Worm (Caenorhabditis elegans) whole organism, early embryonic: Measurements from ENCODE around the gene fre-1.

Source experiments
- B0310.2 ChIP-seq: sonication (generic microtip); optimal IDR thresholded peaks from 2 replicates; lab custom pipeline; 2016; ENCODE audit warnings: mild to moderate bottlenecking, missing genetic modification characterization, missing compliant biosample characterization
- F13C5.2 ChIP-seq: sonication (generic microtip); optimal IDR thresholded peaks from 2 replicates; lab custom pipeline; 2017; ENCODE audit warnings: mild to moderate bottlenecking, missing genetic modification characterization, inconsistent platforms, missing compliant biosample characterization
- aly-1 ChIP-seq: sonication (generic microtip); optimal IDR thresholded peaks from 2 replicates; lab custom pipeline; 2016; ENCODE audit warnings: missing genetic modification characterization, missing compliant biosample characterization
- ama-1 ChIP-seq: fragments of 150-350 bp; optimal IDR thresholded peaks from 2 replicates; lab custom pipeline; 2014
- ceh-13 ChIP-seq: fragments of 200-800 bp; sonication (Bioruptor generic); optimal IDR thresholded peaks from 2 replicates; lab custom pipeline; 2018; ENCODE audit warnings: mild to moderate bottlenecking, missing genetic modification characterization, missing compliant biosample characterization
- ceh-36 ChIP-seq: sonication (generic microtip); optimal IDR thresholded peaks from 2 replicates; lab custom pipeline; 2016; ENCODE audit warnings: missing genetic modification characterization, inconsistent platforms, missing compliant biosample characterization
- ets-7 ChIP-seq: sonication (generic microtip); optimal IDR thresholded peaks from 2 replicates; lab custom pipeline; 2016; ENCODE audit warnings: missing genotype, missing genetic modification characterization, missing compliant biosample characterization
- flt-1 ChIP-seq: fragments of 200-800 bp; sonication (Bioruptor generic); IDR thresholded peaks from 2 replicates; pipeline ENCODE4 v1.3.6; 2022; ENCODE audit warnings: missing genetic modification characterization, missing compliant biosample characterization
- hmbx-1 ChIP-seq: sonication (generic microtip); optimal IDR thresholded peaks from 2 replicates; lab custom pipeline; 2016; ENCODE audit warnings: mild to moderate bottlenecking, missing genetic modification characterization, missing compliant biosample characterization
- hmg-4 ChIP-seq: fragments of 200-800 bp; sonication (Bioruptor generic); optimal IDR thresholded peaks from 2 replicates; lab custom pipeline; 2018; ENCODE audit warnings: mild to moderate bottlenecking, missing genetic modification characterization, missing compliant biosample characterization
- hnd-1 ChIP-seq: sonication (generic microtip); optimal IDR thresholded peaks from 2 replicates; lab custom pipeline; 2016; ENCODE audit warnings: missing genetic modification characterization, missing compliant biosample characterization
- pes-1 ChIP-seq: fragments of 200-800 bp; sonication (Bioruptor generic); IDR thresholded peaks from 2 replicates; pipeline ENCODE4 v1.3.6; 2022; ENCODE audit warnings: missing genetic modification reagents, missing genetic modification characterization, missing compliant biosample characterization
- scrt-1 ChIP-seq: fragments of 200-800 bp; sonication (Bioruptor generic); IDR thresholded peaks from 2 replicates; pipeline ENCODE4 v1.3.6; 2022; ENCODE audit warnings: missing genetic modification characterization, missing compliant biosample characterization
- sea-1 ChIP-seq: fragments of 200-800 bp; sonication (Bioruptor generic); conservative IDR thresholded peaks from 2 replicates; pipeline ENCODE4 v1.3.6; 2022; ENCODE audit warnings: missing genetic modification characterization, missing compliant biosample characterization
- tbx-11 ChIP-seq: fragments of 200-800 bp; sonication (Bioruptor generic); IDR thresholded peaks from 2 replicates; pipeline ENCODE4 v1.3.6; 2022; ENCODE audit warnings: missing genetic modification characterization, missing compliant biosample characterization
- tbx-37 ChIP-seq: fragments of 200-800 bp; sonication (Bioruptor generic); conservative IDR thresholded peaks from 2 replicates; pipeline ENCODE4 v1.3.6; 2022; ENCODE audit warnings: missing genetic modification reagents, missing genetic modification characterization, missing compliant biosample characterization
- tra-4 ChIP-seq: sonication (generic microtip); optimal IDR thresholded peaks from 2 replicates; lab custom pipeline; 2017; ENCODE audit warnings: missing genetic modification characterization, missing compliant biosample characterization

fre-1 gene

ce11 chrV:20087635-20088034 lies at the start of gene fre-1:
Gene fre-1, minus strand, starts transcription at chrV:20087735.
- no peak for TF ChIP-seq tbx-37 (GFP tag; lab: Robert Waterston, UW)
- no peak for TF ChIP-seq hmbx-1 (tag; lab: Kevin White, UChicago)
- no peak for TF ChIP-seq ets-7 (tag; lab: Kevin White, UChicago)
- no peak for TF ChIP-seq flt-1 (GFP tag; lab: Robert Waterston, UW)
- TF ChIP-seq sea-1 (GFP tag; lab: Robert Waterston, UW), result no peak
- TF ChIP-seq hnd-1 (tag; lab: Kevin White, UChicago), result no peak
- TF ChIP-seq ceh-13 (GFP tag; lab: Kevin White, UChicago), result no peak
- TF ChIP-seq aly-1 (tag; lab: Kevin White, UChicago), result no peak
- TF ChIP-seq tra-4 (tag; lab: Kevin White, UChicago), result no peak
- TF ChIP-seq pes-1 (GFP tag; lab: Robert Waterston, UW), result no peak
- TF ChIP-seq tbx-11, result no peak
- TF ChIP-seq F13C5.2 (tag; lab: Kevin White, UChicago), result no peak
- no peak for TF ChIP-seq ceh-36

DNA sequence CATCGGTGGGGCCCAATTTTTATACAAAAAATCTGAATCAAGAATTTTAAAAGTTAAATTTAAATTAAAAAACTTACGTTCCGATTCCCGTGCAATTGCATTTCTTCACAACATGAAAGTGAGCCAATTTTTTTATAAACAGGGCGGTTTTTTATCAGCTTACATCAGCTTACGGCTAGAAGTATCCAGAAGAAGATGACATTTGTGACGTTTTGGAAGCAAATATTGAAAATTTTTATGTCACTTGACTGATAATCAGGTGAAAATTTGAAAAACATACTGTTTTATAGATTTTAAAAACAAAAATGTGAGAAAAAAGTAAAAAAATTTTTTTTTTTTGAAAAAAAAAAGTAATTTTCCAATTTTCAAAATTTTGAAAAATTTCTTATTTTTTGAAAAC lies 47.7 kb upstream of the fre-1 start, which contains the start of gene Y113G7A.22:
Y113G7A.22 (minus strand) TSS at position 101 of the 400 bp plus-strand sequence.
- no peak for TF ChIP-seq ama-1 (lab: Kevin White, UChicago)
- no peak for TF ChIP-seq ets-7 (tag; lab: Kevin White, UChicago)
- TF ChIP-seq tra-4 (tag; lab: Kevin White, UChicago), result no peak
- TF ChIP-seq hmbx-1 (tag; lab: Kevin White, UChicago), result no peak
- TF ChIP-seq hmg-4 (GFP tag; lab: Kevin White, UChicago), result no peak
- TF ChIP-seq tbx-11, result no peak
- no peak for TF ChIP-seq F13C5.2 (tag; lab: Kevin White, UChicago)
- TF ChIP-seq sea-1 (GFP tag; lab: Robert Waterston, UW), result no peak
- no peak for TF ChIP-seq scrt-1 (GFP tag; lab: Robert Waterston, UW)
- TF ChIP-seq hnd-1 (tag; lab: Kevin White, UChicago), result no peak

- no peak for TF ChIP-seq ama-1 (lab: Kevin White, UChicago)
- TF ChIP-seq ets-7 (tag; lab: Kevin White, UChicago), result no peak
- no peak for TF ChIP-seq tbx-11
- no peak for TF ChIP-seq tbx-37 (GFP tag; lab: Robert Waterston, UW)
- no peak for TF ChIP-seq hmbx-1 (tag; lab: Kevin White, UChicago)
- no peak for TF ChIP-seq scrt-1 (GFP tag; lab: Robert Waterston, UW)
- TF ChIP-seq ceh-13 (GFP tag; lab: Kevin White, UChicago), result no peak
- TF ChIP-seq hnd-1 (tag; lab: Kevin White, UChicago), result no peak
- no peak for TF ChIP-seq aly-1 (tag; lab: Kevin White, UChicago)
- no peak for TF ChIP-seq ceh-36
- no peak for TF ChIP-seq pes-1 (GFP tag; lab: Robert Waterston, UW)
- no peak for TF ChIP-seq B0310.2
Measured at ce11 chrV:20134797-20135196, 47.3 kb upstream of the fre-1 start.

DNA sequence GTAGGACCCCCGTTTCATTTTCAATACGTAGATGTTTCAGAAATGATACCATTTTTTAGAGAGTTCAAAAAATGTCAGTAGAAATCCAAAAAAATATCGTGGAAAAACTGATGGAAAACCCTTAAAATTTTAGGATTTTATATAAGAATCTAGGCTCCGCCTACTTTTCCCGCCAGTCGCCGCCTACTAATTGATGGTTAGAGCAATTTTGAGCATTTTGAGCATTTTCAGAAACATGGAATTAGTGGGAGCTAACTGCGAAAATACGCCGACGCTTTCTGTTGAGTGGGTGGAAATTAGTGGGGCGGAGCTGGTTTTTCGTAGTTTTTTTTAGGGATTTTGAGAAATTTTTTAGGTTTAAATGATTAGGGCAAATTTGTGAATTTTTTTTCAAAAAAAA lies 45.6 kb upstream of the fre-1 start, which contains the start of gene ssu-1:
ssu-1 (minus strand) TSS at position 101 of the 400 bp plus-strand sequence.
- no peak for TF ChIP-seq ama-1 (lab: Kevin White, UChicago)
- no peak for TF ChIP-seq B0310.2
- no peak for TF ChIP-seq tbx-37 (GFP tag; lab: Robert Waterston, UW)
- no peak for TF ChIP-seq hmg-4 (GFP tag; lab: Kevin White, UChicago)
- no peak for TF ChIP-seq hmbx-1 (tag; lab: Kevin White, UChicago)
- TF ChIP-seq F13C5.2 (tag; lab: Kevin White, UChicago), result no peak
- TF ChIP-seq tbx-11, result no peak
- TF ChIP-seq pes-1 (GFP tag; lab: Robert Waterston, UW), result no peak
- TF ChIP-seq aly-1 (tag; lab: Kevin White, UChicago), result no peak
- TF ChIP-seq ceh-36, result no peak
- no peak for TF ChIP-seq sea-1 (GFP tag; lab: Robert Waterston, UW)
- no peak for TF ChIP-seq flt-1 (GFP tag; lab: Robert Waterston, UW)
- TF ChIP-seq ceh-13 (GFP tag; lab: Kevin White, UChicago), result no peak
- no peak for TF ChIP-seq tra-4 (tag; lab: Kevin White, UChicago)
- TF ChIP-seq ets-7 (tag; lab: Kevin White, UChicago), result no peak
- no peak for TF ChIP-seq scrt-1 (GFP tag; lab: Robert Waterston, UW)
- no peak for TF ChIP-seq hnd-1 (tag; lab: Kevin White, UChicago)

- TF ChIP-seq hmbx-1 (tag; lab: Kevin White, UChicago) (no peak), scrt-1 (GFP tag; lab: Robert Waterston, UW) (no peak), pes-1 (GFP tag; lab: Robert Waterston, UW) (peak; percentile 37; the same call in 1 of the 2 replicates), hmg-4 (GFP tag; lab: Kevin White, UChicago) (no peak), ceh-36 (no peak)
Measured at ce11 chrV:20127543-20127942, 40.0 kb upstream of the fre-1 start.

DNA sequence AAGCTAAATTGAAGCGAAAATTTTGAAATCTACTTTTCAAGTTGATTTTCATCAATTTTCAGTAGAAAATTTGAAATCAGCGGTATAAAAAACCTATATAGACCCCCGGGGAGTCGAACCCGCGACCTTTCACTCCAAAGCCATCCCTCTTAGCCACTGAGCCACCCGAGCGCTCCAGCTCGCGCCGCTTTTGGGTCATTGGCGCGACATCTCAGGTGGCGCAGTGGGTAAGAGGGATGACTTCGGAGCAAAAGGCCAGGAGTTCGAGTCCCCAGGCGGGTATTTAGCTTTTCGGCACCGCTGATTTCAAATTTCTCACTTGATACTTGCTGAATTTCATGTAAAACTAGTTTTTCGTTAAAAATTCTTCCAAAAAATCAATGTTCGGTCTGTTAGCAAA lies 39.1 kb upstream of the fre-1 start:
- TF ChIP-seq hmg-4 (GFP tag; lab: Kevin White, UChicago), result no peak
- no peak for TF ChIP-seq tbx-11
- no peak for TF ChIP-seq B0310.2
- TF ChIP-seq ceh-36, result no peak

ce11 chrV:20125137-20125536 lies 37.6 kb upstream of the fre-1 start:
- TF ChIP-seq aly-1 (tag; lab: Kevin White, UChicago), result no peak
- TF ChIP-seq tra-4 (tag; lab: Kevin White, UChicago), result no peak
- TF ChIP-seq pes-1 (GFP tag; lab: Robert Waterston, UW), result no peak
- TF ChIP-seq ets-7 (tag; lab: Kevin White, UChicago), result no peak
- no peak for TF ChIP-seq hnd-1 (tag; lab: Kevin White, UChicago)
- no peak for TF ChIP-seq B0310.2
- TF ChIP-seq hmg-4 (GFP tag; lab: Kevin White, UChicago), result no peak
- no peak for TF ChIP-seq ama-1 (lab: Kevin White, UChicago)
- TF ChIP-seq tbx-11, result no peak; the same call in 1 of the 2 replicates
- no peak for TF ChIP-seq ceh-36
- TF ChIP-seq scrt-1 (GFP tag; lab: Robert Waterston, UW), result no peak
- TF ChIP-seq F13C5.2 (tag; lab: Kevin White, UChicago), result no peak
- TF ChIP-seq hmbx-1 (tag; lab: Kevin White, UChicago), result no peak
- no peak for TF ChIP-seq flt-1 (GFP tag; lab: Robert Waterston, UW)
- TF ChIP-seq ceh-13 (GFP tag; lab: Kevin White, UChicago), result no peak
- TF ChIP-seq tbx-37 (GFP tag; lab: Robert Waterston, UW), result no peak
- TF ChIP-seq sea-1 (GFP tag; lab: Robert Waterston, UW), result no peak
